Worm (Caenorhabditis elegans) whole organism, late embryonic: ENCODE data around the gene ZK686.1.

Source experiments
- F13H6.1 ChIP-seq: sonication (generic microtip); optimal IDR thresholded peaks from 2 replicates; lab custom pipeline; 2016; ENCODE audit warnings: missing genetic modification characterization, missing compliant biosample characterization
- T23F11.4 ChIP-seq: fragments of 200-800 bp; sonication (Bioruptor generic); optimal IDR thresholded peaks from 2 replicates; lab custom pipeline; 2018; ENCODE audit warnings: mild to moderate bottlenecking, missing genetic modification characterization, missing compliant biosample characterization
- ceh-19 ChIP-seq: fragments of 200-800 bp; sonication (Bioruptor generic); optimal IDR thresholded peaks from 2 replicates; lab custom pipeline; 2018; ENCODE audit warnings: mild to moderate bottlenecking, missing genetic modification characterization, missing compliant biosample characterization
- ceh-2 ChIP-seq: sonication (generic microtip); optimal IDR thresholded peaks from 2 replicates; lab custom pipeline; 2016; ENCODE audit warnings: missing genotype, missing genetic modification characterization, missing compliant biosample characterization
- ceh-30 ChIP-seq: fragments of 150-350 bp; optimal IDR thresholded peaks from 2 replicates; lab custom pipeline; 2014; ENCODE audit warnings: missing biosample characterization, missing genetic modification characterization
- ceh-34 ChIP-seq: sonication (generic microtip); optimal IDR thresholded peaks from 2 replicates; lab custom pipeline; 2016; ENCODE audit warnings: mild to moderate bottlenecking, missing genetic modification characterization, missing compliant biosample characterization
- ceh-48 ChIP-seq: sonication (generic microtip); optimal IDR thresholded peaks from 2 replicates; lab custom pipeline; 2016; ENCODE audit warnings: missing genetic modification characterization, inconsistent platforms, missing compliant biosample characterization
- ceh-9 ChIP-seq: sonication (generic microtip); optimal IDR thresholded peaks from 2 replicates; lab custom pipeline; 2016; ENCODE audit warnings: mild to moderate bottlenecking, missing genetic modification characterization, inconsistent platforms, missing compliant biosample characterization
- dve-1 ChIP-seq: sonication (generic microtip); optimal IDR thresholded peaks from 2 replicates; lab custom pipeline; 2017; ENCODE audit warnings: antibody characterized with exemption, mild to moderate bottlenecking, missing genetic modification characterization, missing compliant biosample characterization
- elt-2 ChIP-seq: sonication (generic microtip); optimal IDR thresholded peaks from 2 replicates; lab custom pipeline; 2016; ENCODE audit warnings: missing genetic modification reagents, missing genetic modification characterization, missing compliant biosample characterization
- ets-4 ChIP-seq: sonication (generic microtip); optimal IDR thresholded peaks from 2 replicates; lab custom pipeline; 2016; ENCODE audit warnings: missing genetic modification characterization, missing compliant biosample characterization
- fkh-6 ChIP-seq: sonication (generic microtip); optimal IDR thresholded peaks from 2 replicates; lab custom pipeline; 2016; ENCODE audit warnings: missing genetic modification characterization, missing compliant biosample characterization
- hlh-13 ChIP-seq: fragments of 200-800 bp; sonication (Bioruptor generic); optimal IDR thresholded peaks from 2 replicates; lab custom pipeline; 2018; ENCODE audit warnings: mild to moderate bottlenecking, missing genetic modification characterization, missing compliant biosample characterization
- hlh-15 ChIP-seq: sonication (generic microtip); optimal IDR thresholded peaks from 2 replicates; lab custom pipeline; 2016; ENCODE audit warnings: missing genetic modification characterization, missing compliant biosample characterization
- hlh-8 ChIP-seq: sonication (generic microtip); optimal IDR thresholded peaks from 2 replicates; lab custom pipeline; 2016; ENCODE audit warnings: missing genotype, missing genetic modification characterization, missing compliant biosample characterization
- lim-6 ChIP-seq: sonication (generic microtip); optimal IDR thresholded peaks from 2 replicates; lab custom pipeline; 2016; ENCODE audit warnings: missing genetic modification characterization, missing compliant biosample characterization
- lin-11 ChIP-seq: fragments of 200-800 bp; sonication (Bioruptor generic); optimal IDR thresholded peaks from 2 replicates; lab custom pipeline; 2018; ENCODE audit warnings: mild to moderate bottlenecking, missing genetic modification characterization, missing compliant biosample characterization
- madf-2 ChIP-seq: sonication (generic microtip); optimal IDR thresholded peaks from 2 replicates; lab custom pipeline; 2017; ENCODE audit warnings: missing genetic modification characterization, missing compliant biosample characterization
- nfya-1 ChIP-seq: sonication (generic microtip); optimal IDR thresholded peaks from 2 replicates; lab custom pipeline; 2017; ENCODE audit warnings: missing genetic modification characterization, mild to moderate bottlenecking, missing compliant biosample characterization, antibody characterized with exemption, moderate library complexity
- nhr-11 ChIP-seq: fragments of 150-350 bp; optimal IDR thresholded peaks from 2 replicates; lab custom pipeline; 2014; ENCODE audit warnings: missing biosample characterization, missing genetic modification characterization
- nhr-232 ChIP-seq: sonication (generic microtip); optimal IDR thresholded peaks from 2 replicates; lab custom pipeline; 2016; ENCODE audit warnings: missing genetic modification characterization, missing compliant biosample characterization
- npax-4 ChIP-seq: sonication (generic microtip); optimal IDR thresholded peaks from 2 replicates; lab custom pipeline; 2016; ENCODE audit warnings: missing genetic modification characterization, missing compliant biosample characterization
- odd-2 ChIP-seq: sonication (generic microtip); optimal IDR thresholded peaks from 2 replicates; lab custom pipeline; 2017; ENCODE audit warnings: antibody characterized with exemption, mild to moderate bottlenecking, missing genetic modification characterization, missing compliant biosample characterization
- pha-2 ChIP-seq: sonication (generic microtip); optimal IDR thresholded peaks from 2 replicates; lab custom pipeline; 2017; ENCODE audit warnings: mild to moderate bottlenecking, missing genetic modification characterization, missing compliant biosample characterization
- pqm-1 ChIP-seq: sonication (generic microtip); optimal IDR thresholded peaks from 2 replicates; lab custom pipeline; 2016; ENCODE audit warnings: missing genetic modification characterization, missing compliant biosample characterization
- ref-2 ChIP-seq: sonication (generic microtip); optimal IDR thresholded peaks from 2 replicates; lab custom pipeline; 2016; ENCODE audit warnings: missing genetic modification characterization, missing compliant biosample characterization
- sdc-2 ChIP-seq: sonication (generic microtip); optimal IDR thresholded peaks from 2 replicates; lab custom pipeline; 2016; ENCODE audit warnings: missing genotype, missing genetic modification characterization, missing compliant biosample characterization
- sox-2 ChIP-seq: fragments of 200-800 bp; sonication (Bioruptor generic); IDR thresholded peaks from 2 replicates; pipeline ENCODE4 v1.3.6; 2022; ENCODE audit warnings: missing genetic modification reagents, missing genetic modification characterization, missing compliant biosample characterization
- sox-4 ChIP-seq: sonication (generic microtip); optimal IDR thresholded peaks from 2 replicates; lab custom pipeline; 2017; ENCODE audit warnings: mild to moderate bottlenecking, missing genetic modification characterization, inconsistent platforms, missing compliant biosample characterization
- tbx-7 ChIP-seq: sonication (generic microtip); optimal IDR thresholded peaks from 2 replicates; lab custom pipeline; 2016; ENCODE audit warnings: missing genotype, missing genetic modification characterization, missing compliant biosample characterization
- unc-55 ChIP-seq: sonication (generic microtip); optimal IDR thresholded peaks from 2 replicates; lab custom pipeline; 2017; ENCODE audit warnings: missing biosample characterization, missing genetic modification reagents, missing genetic modification characterization
- ztf-16 ChIP-seq: sonication (generic microtip); optimal IDR thresholded peaks from 2 replicates; lab custom pipeline; 2017; ENCODE audit warnings: missing genetic modification characterization, missing compliant biosample characterization

Gene ZK686.1

ce11 chrIII:7784201-7784600, 11.3 kb downstream of the ZK686.1 start:
- TF ChIP-seq unc-55 (GFP tag; lab: Kevin White, UChicago) (peak; percentile 24), ceh-30 (tag; lab: Kevin White, UChicago) (no peak), ztf-16 (no peak), hlh-15 (tag; lab: Kevin White, UChicago) (no peak), nhr-232 (no peak), sox-2 (no peak), T23F11.4 (GFP tag; lab: Kevin White, UChicago) (peak; percentile 6), odd-2 (tag; lab: Kevin White, UChicago) (no peak), sdc-2 (no peak), hlh-8 (tag; lab: Kevin White, UChicago) (peak; percentile 0), ceh-9 (tag; lab: Kevin White, UChicago) (no peak), ceh-19 (GFP tag; lab: Kevin White, UChicago) (no peak), lin-11 (tag; lab: Kevin White, UChicago) (no peak), nfya-1 (peak; percentile 73), ceh-34 (no peak), elt-2 (no peak), madf-2 (tag; lab: Kevin White, UChicago) (no peak), pha-2 (tag; lab: Kevin White, UChicago) (no peak), ref-2 (tag; lab: Kevin White, UChicago) (no peak), sox-4 (tag; lab: Kevin White, UChicago) (no peak)

ce11 chrIII:7788410-7788809, 15.5 kb downstream of the ZK686.1 start:
- TF ChIP-seq sdc-2 = no peak
- no peak for TF ChIP-seq pqm-1 (tag; lab: Kevin White, UChicago)
- TF ChIP-seq lim-6 (tag; lab: Kevin White, UChicago) = no peak

ce11 chrIII:7790522-7790921, 17.6 kb downstream of the ZK686.1 start:
- TF ChIP-seq sox-2 = no peak
- no peak for TF ChIP-seq tbx-7
- TF ChIP-seq nfya-1 = peak; percentile 27
- TF ChIP-seq fkh-6 = no peak
- no peak for TF ChIP-seq lin-11 (tag; lab: Kevin White, UChicago)
- TF ChIP-seq, all 69 proteins: peak for 1

ce11 chrIII:7792209-7792608, 19.3 kb downstream of the ZK686.1 start:
- TF ChIP-seq nhr-11 (no peak), nfya-1 (peak; percentile 67)

DNA sequence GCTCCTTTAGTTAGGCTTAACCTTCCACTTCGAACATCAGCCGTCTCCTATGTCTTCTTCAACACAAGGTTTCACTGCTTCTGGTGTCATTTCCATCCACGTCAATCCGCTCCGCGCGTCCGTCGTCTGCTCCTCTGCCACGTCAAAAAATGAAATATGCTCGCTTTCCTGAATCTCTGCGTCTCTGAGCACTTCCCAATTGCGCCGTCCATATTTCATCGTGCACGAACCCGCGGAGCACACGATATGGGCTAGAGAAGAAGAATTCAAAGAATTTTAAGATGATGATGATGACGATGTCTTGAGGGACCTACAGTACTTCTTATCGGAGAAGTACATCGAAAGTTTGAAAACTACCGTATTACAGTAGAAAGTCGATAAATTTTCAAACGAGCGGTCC, 20.0 kb downstream of the ZK686.1 start:
- TF ChIP-seq ceh-48 (tag; lab: Kevin White, UChicago) (no peak), hlh-15 (tag; lab: Kevin White, UChicago) (no peak)

- TF ChIP-seq ets-4 (no peak), dve-1 (no peak), ceh-2 (tag; lab: Kevin White, UChicago) (no peak), fkh-6 (no peak), sox-4 (tag; lab: Kevin White, UChicago) (no peak)
Observed at ce11 chrIII:7795311-7795710, 22.4 kb downstream of the ZK686.1 start, which contains the start of gene cyk-7. Gene cyk-7, minus strand, starts transcription at chrIII:7795409.

DNA sequence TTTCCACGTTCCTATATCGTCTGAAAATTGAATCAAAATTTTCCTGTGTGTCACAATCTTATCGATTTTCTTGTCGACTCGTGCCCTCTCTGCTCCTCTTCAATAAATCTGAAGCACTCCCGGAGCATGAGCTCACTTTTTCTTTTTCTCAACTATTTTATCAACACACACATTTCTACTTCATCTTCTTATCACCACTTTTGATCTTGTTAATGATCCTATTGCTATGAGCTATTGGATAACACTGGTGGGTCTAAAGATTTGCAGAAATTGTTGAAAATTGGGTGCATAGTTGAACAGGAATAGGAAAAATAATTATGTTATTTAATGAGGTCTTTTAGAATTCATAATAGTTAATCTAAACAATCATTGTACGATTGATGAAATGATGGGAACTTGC, 32.3 kb downstream of the ZK686.1 start:
- TF ChIP-seq fkh-6 = no peak
- TF ChIP-seq hlh-13 (GFP tag; lab: Kevin White, UChicago) = no peak
- TF ChIP-seq F13H6.1 (tag; lab: Kevin White, UChicago) = no peak
- no peak for TF ChIP-seq odd-2 (tag; lab: Kevin White, UChicago)
- no peak for TF ChIP-seq madf-2 (tag; lab: Kevin White, UChicago)
- no peak for TF ChIP-seq npax-4 (tag; lab: Kevin White, UChicago)
